Worm (Caenorhabditis elegans) whole organism, midembryonic: ENCODE data around the gene T05B4.13.

ENCODE experiments used
- T22C8.4 ChIP-seq: fragments of 200-800 bp; sonication (Bioruptor generic); IDR thresholded peaks from 2 replicates; pipeline ENCODE4 v1.3.6; 2022; ENCODE audit warnings: missing genetic modification characterization, missing compliant biosample characterization
- cog-1 ChIP-seq: sonication (generic microtip); optimal IDR thresholded peaks from 2 replicates; lab custom pipeline; 2016; ENCODE audit warnings: missing genetic modification characterization, missing compliant biosample characterization
- med-1 ChIP-seq: sonication (generic microtip); optimal IDR thresholded peaks from 2 replicates; lab custom pipeline; 2017; ENCODE audit warnings: missing genetic modification characterization, mild to moderate bottlenecking, missing compliant biosample characterization, antibody characterized with exemption, missing genetic modification reagents; ENCODE audit not compliant: insufficient read depth
- ref-1 ChIP-seq: fragments of 200-800 bp; sonication (Bioruptor generic); conservative IDR thresholded peaks from 2 replicates; pipeline ENCODE4 v1.3.6; 2022; ENCODE audit warnings: missing genetic modification reagents, missing genetic modification characterization, missing compliant biosample characterization
- ztf-29 ChIP-seq: fragments of 200-800 bp; sonication (Bioruptor generic); IDR thresholded peaks from 2 replicates; pipeline ENCODE4 v1.3.6; 2022; ENCODE audit warnings: missing genetic modification reagents, missing genetic modification characterization, missing compliant biosample characterization

ce11 chrV:4082952-4083351, 44.4 kb downstream of the T05B4.13 start, which contains the start of gene F38H12.5:
- TF ChIP-seq med-1 (GFP tag; lab: Kevin White, UChicago) (no peak), cog-1 (tag; lab: Kevin White, UChicago) (no peak), ref-1 (no peak), T22C8.4 (GFP tag; lab: Robert Waterston, UW) (no peak), ztf-29 (no peak)
